Worm (Caenorhabditis elegans): ENCODE measurements around the gene him-3.

him-3 gene

ce11 chrIV:7012214-7012613 is 34.9 kb downstream of the him-3 start:
- TF ChIP-seq him-1 (tag; optimal IDR thresholded peaks at IDR 0.05) (no peak), dao-5 (tag; optimal IDR thresholded peaks at IDR 0.05) (no peak), W03F9.2 (tag; optimal IDR thresholded peaks at IDR 0.05) (no peak)

ce11 chrIV:7012731-7013445 is 35.6 kb downstream of the him-3 start:
- no peak for TF ChIP-seq dao-5 (tag; optimal IDR thresholded peaks at IDR 0.05)
- no peak for TF ChIP-seq him-1 (tag; optimal IDR thresholded peaks at IDR 0.05)
- peak; percentile 38 for TF ChIP-seq W03F9.2 (tag; optimal IDR thresholded peaks at IDR 0.05)

ce11 chrIV:7016502-7016901 is 39.2 kb downstream of the him-3 start:
- TF ChIP-seq him-1 (tag; optimal IDR thresholded peaks at IDR 0.05) (no peak), W03F9.2 (tag; optimal IDR thresholded peaks at IDR 0.05) (no peak), dao-5 (tag; optimal IDR thresholded peaks at IDR 0.05) (no peak)

ce11 chrIV:7017123-7017674 is 39.9 kb downstream of the him-3 start, which contains the start of gene gldi-4:
TSS of gene gldi-4 (plus strand) at chrIV:7017624.
- TF ChIP-seq W03F9.2 (tag; optimal IDR thresholded peaks at IDR 0.05), result no peak
- no peak for TF ChIP-seq dao-5 (tag; optimal IDR thresholded peaks at IDR 0.05)
- no peak for TF ChIP-seq him-1 (tag; optimal IDR thresholded peaks at IDR 0.05)

- TF ChIP-seq W03F9.2 (tag; optimal IDR thresholded peaks at IDR 0.05) (no peak), him-1 (tag; optimal IDR thresholded peaks at IDR 0.05) (no peak), dao-5 (tag; optimal IDR thresholded peaks at IDR 0.05) (no peak)
Observed at ce11 chrIV:7018623-7019022, 41.3 kb downstream of the him-3 start.

- TF ChIP-seq dao-5 (tag; optimal IDR thresholded peaks at IDR 0.05) (no peak), him-1 (tag; optimal IDR thresholded peaks at IDR 0.05) (no peak), W03F9.2 (tag; optimal IDR thresholded peaks at IDR 0.05) (no peak)
Observed at ce11 chrIV:7020630-7021029, 43.3 kb downstream of the him-3 start.

- TF ChIP-seq W03F9.2 (tag; optimal IDR thresholded peaks at IDR 0.05) (no peak), dao-5 (tag; optimal IDR thresholded peaks at IDR 0.05) (no peak), him-1 (tag; optimal IDR thresholded peaks at IDR 0.05) (no peak)
Observed at ce11 chrIV:7022227-7022626, 44.9 kb downstream of the him-3 start.

ce11 chrIV:7023004-7023403 is 45.7 kb downstream of the him-3 start:
- no peak for TF ChIP-seq him-1 (tag; optimal IDR thresholded peaks at IDR 0.05)
- peak; percentile 55 for TF ChIP-seq W03F9.2 (tag; optimal IDR thresholded peaks at IDR 0.05)

ce11 chrIV:7023858-7024257 is 46.5 kb downstream of the him-3 start, which contains the start of gene adah-1:
TSS of gene adah-1 (plus strand) at chrIV:7024211.
- TF ChIP-seq W03F9.2 (tag; optimal IDR thresholded peaks at IDR 0.05), result no peak
- TF ChIP-seq him-1 (tag; optimal IDR thresholded peaks at IDR 0.05), result no peak
- TF ChIP-seq dao-5 (tag; optimal IDR thresholded peaks at IDR 0.05), result no peak

ce11 chrIV:7024829-7025228 is 47.5 kb downstream of the him-3 start:
- no peak for TF ChIP-seq him-1 (tag; optimal IDR thresholded peaks at IDR 0.05)
- TF ChIP-seq W03F9.2 (tag; optimal IDR thresholded peaks at IDR 0.05), result no peak
- no peak for TF ChIP-seq dao-5 (tag; optimal IDR thresholded peaks at IDR 0.05)

- TF ChIP-seq W03F9.2 (tag; optimal IDR thresholded peaks at IDR 0.05) (no peak), him-1 (tag; optimal IDR thresholded peaks at IDR 0.05) (no peak), dao-5 (tag; optimal IDR thresholded peaks at IDR 0.05) (no peak)
Observed at ce11 chrIV:7025835-7026234, 48.5 kb downstream of the him-3 start.

Data from whole organism, L4/young adult.